Fruit fly (Drosophila melanogaster) whole organism, embryonic: ENCODE results near the gene CG4955.

ENCODE experiments used
- ATbp ChIP-seq: fragments of 200-800 bp; sonication (Bioruptor generic); optimal IDR thresholded peaks from 2 replicates; lab custom pipeline; 2017; ENCODE audit warnings: missing biosample characterization, mild to moderate bottlenecking, missing genetic modification characterization, missing genetic modification reagents
- Bgb ChIP-seq: fragments of 200-800 bp; sonication (Bioruptor generic); IDR thresholded peaks from 2 replicates; pipeline ENCODE4 v1.3.6; 2022; ENCODE audit warnings: missing biosample characterization, missing genetic modification characterization; ENCODE audit not compliant: partially characterized antibody
- CG10209 ChIP-seq: fragments of 200-800 bp; sonication (Bioruptor generic); optimal IDR thresholded peaks from 3 replicates; lab custom pipeline; 2017; ENCODE audit warnings: missing biosample characterization, mild to moderate bottlenecking, missing genetic modification characterization, missing genetic modification reagents
- CG1024 ChIP-seq: fragments of 200-800 bp; sonication (Bioruptor generic); IDR thresholded peaks from 2 replicates; pipeline ENCODE4 v1.3.6; 2022; ENCODE audit warnings: missing biosample characterization, missing genetic modification characterization
- CG10462 ChIP-seq: fragments of 200-800 bp; sonication (Bioruptor generic); optimal IDR thresholded peaks from 2 replicates; lab custom pipeline; 2016; ENCODE audit warnings: missing biosample characterization, missing genetic modification characterization
- CG10654 ChIP-seq: fragments of 200-800 bp; sonication (Bioruptor generic); optimal IDR thresholded peaks from 2 replicates; lab custom pipeline; 2016; ENCODE audit warnings: missing biosample characterization, missing genetic modification characterization
- CG10959 ChIP-seq: fragments of 200-800 bp; sonication (Bioruptor generic); IDR thresholded peaks from 2 replicates; pipeline ENCODE4 v1.3.6; 2022; ENCODE audit warnings: missing biosample characterization, missing genetic modification characterization
- CG10979 ChIP-seq: fragments of 200-800 bp; sonication (Bioruptor generic); optimal IDR thresholded peaks from 2 replicates; lab custom pipeline; 2018; ENCODE audit warnings: missing biosample characterization, mild to moderate bottlenecking, missing genetic modification characterization, moderate library complexity
- CG12299 ChIP-seq: fragments of 200-800 bp; sonication (Bioruptor generic); optimal IDR thresholded peaks from 2 replicates; lab custom pipeline; 2018; ENCODE audit warnings: missing biosample characterization, mild to moderate bottlenecking, missing genetic modification characterization
- CG1233 ChIP-seq: fragments of 200-800 bp; sonication (Bioruptor generic); optimal IDR thresholded peaks from 4 replicates; lab custom pipeline; 2018; ENCODE audit warnings: missing biosample characterization, mild to moderate bottlenecking, missing genetic modification characterization
- CG12391 ChIP-seq: fragments of 200-800 bp; sonication (Bioruptor generic); optimal IDR thresholded peaks from 3 replicates; lab custom pipeline; 2018; ENCODE audit warnings: missing biosample characterization, mild to moderate bottlenecking, missing genetic modification characterization, moderate library complexity
- CG13894 ChIP-seq: fragments of 200-800 bp; sonication (Bioruptor generic); optimal IDR thresholded peaks from 3 replicates; lab custom pipeline; 2018; ENCODE audit warnings: missing biosample characterization, mild to moderate bottlenecking, missing genetic modification characterization, moderate library complexity
- CG14860 ChIP-seq: fragments of 200-800 bp; sonication (Bioruptor generic); IDR thresholded peaks from 3 replicates; pipeline ENCODE4 v1.3.6; 2022; ENCODE audit warnings: missing biosample characterization, missing genetic modification characterization; ENCODE audit not compliant: partially characterized antibody
- CG15269 ChIP-seq: fragments of 200-800 bp; sonication (Bioruptor generic); optimal IDR thresholded peaks from 2 replicates; lab custom pipeline; 2018; ENCODE audit warnings: missing biosample characterization, mild to moderate bottlenecking, missing genetic modification characterization, moderate library complexity
- CG1603 ChIP-seq: fragments of 200-800 bp; sonication (Bioruptor generic); optimal IDR thresholded peaks from 2 replicates; lab custom pipeline; 2019; ENCODE audit warnings: missing biosample characterization, mild to moderate bottlenecking, missing genetic modification characterization, moderate library complexity
- CG1647 ChIP-seq: fragments of 200-800 bp; sonication (Bioruptor generic); optimal IDR thresholded peaks from 3 replicates; lab custom pipeline; 2016; ENCODE audit warnings: missing biosample characterization, missing genetic modification characterization
- CG17359 ChIP-seq: fragments of 200-800 bp; sonication (Bioruptor generic); optimal IDR thresholded peaks from 3 replicates; lab custom pipeline; 2018; ENCODE audit warnings: missing biosample characterization, mild to moderate bottlenecking, missing genetic modification characterization, moderate library complexity
- CG17612 ChIP-seq: fragments of 200-800 bp; sonication (Bioruptor generic); IDR thresholded peaks from 2 replicates; pipeline ENCODE4 v1.3.6; 2022; ENCODE audit warnings: missing biosample characterization, missing genetic modification characterization
- CG2678 ChIP-seq: fragments of 200-800 bp; sonication (Bioruptor generic); optimal IDR thresholded peaks from 3 replicates; lab custom pipeline; 2019; ENCODE audit warnings: missing biosample characterization, mild to moderate bottlenecking, missing genetic modification characterization, moderate library complexity
- CG43689 ChIP-seq: fragments of 200-800 bp; sonication (Bioruptor generic); IDR thresholded peaks from 2 replicates; pipeline ENCODE4 v1.3.6; 2022; ENCODE audit warnings: missing biosample characterization, missing genetic modification characterization
- CG4820 ChIP-seq: fragments of 200-800 bp; sonication (Bioruptor generic); optimal IDR thresholded peaks from 3 replicates; lab custom pipeline; 2016; ENCODE audit warnings: missing biosample characterization, missing genetic modification characterization
- CG6654 ChIP-seq: fragments of 200-800 bp; sonication (Bioruptor generic); optimal IDR thresholded peaks from 2 replicates; lab custom pipeline; 2017; ENCODE audit warnings: missing biosample characterization, mild to moderate bottlenecking, missing genetic modification characterization
- CG6683 ChIP-seq: fragments of 200-800 bp; sonication (Bioruptor generic); optimal IDR thresholded peaks from 2 replicates; lab custom pipeline; 2017; ENCODE audit warnings: missing biosample characterization, mild to moderate bottlenecking, missing genetic modification characterization, missing genetic modification reagents
- CG7839 ChIP-seq: fragments of 200-800 bp; sonication (Bioruptor generic); optimal IDR thresholded peaks from 3 replicates; lab custom pipeline; 2018; ENCODE audit warnings: missing biosample characterization, mild to moderate bottlenecking, missing genetic modification characterization, moderate library complexity
- CG7928 ChIP-seq: fragments of 200-800 bp; sonication (Bioruptor generic); optimal IDR thresholded peaks from 2 replicates; lab custom pipeline; 2017; ENCODE audit warnings: missing biosample characterization, mild to moderate bottlenecking, missing genetic modification characterization
- CG8478 ChIP-seq: fragments of >200 bp; optimal IDR thresholded peaks from 2 replicates; lab custom pipeline; 2018
- CG9797 ChIP-seq: fragments of 200-800 bp; sonication (Bioruptor generic); optimal IDR thresholded peaks from 3 replicates; lab custom pipeline; 2018; ENCODE audit warnings: missing biosample characterization, mild to moderate bottlenecking, missing genetic modification characterization
- CG9932 ChIP-seq: fragments of 200-800 bp; sonication (Bioruptor generic); IDR thresholded peaks from 2 replicates; pipeline ENCODE4 v1.3.6; 2022; ENCODE audit warnings: missing biosample characterization, missing genetic modification characterization
- D19B ChIP-seq: fragments of 200-800 bp; sonication (Bioruptor generic); optimal IDR thresholded peaks from 2 replicates; lab custom pipeline; 2017; ENCODE audit warnings: missing biosample characterization, mild to moderate bottlenecking, missing genetic modification characterization
- Dfd ChIP-seq, 2 experiments: fragments of >200 bp; optimal IDR thresholded peaks; 2 replicates each; lab custom pipeline; 2017; ENCODE audit warnings: missing biosample characterization in 2 of 2, missing genetic modification characterization in 2 of 2
- HLH4C ChIP-seq: fragments of 200-800 bp; sonication (Bioruptor generic); IDR thresholded peaks from 3 replicates; pipeline ENCODE4 v1.3.6; 2022; ENCODE audit warnings: missing biosample characterization, missing genetic modification characterization; ENCODE audit not compliant: partially characterized antibody
- Spps ChIP-seq: fragments of 200-800 bp; sonication (Bioruptor generic); optimal IDR thresholded peaks from 2 replicates; lab custom pipeline; 2018; ENCODE audit warnings: missing biosample characterization, mild to moderate bottlenecking, missing genetic modification characterization
- Ssrp ChIP-seq: fragments of 200-800 bp; sonication (Bioruptor generic); optimal IDR thresholded peaks from 2 replicates; lab custom pipeline; 2018; ENCODE audit warnings: missing biosample characterization, mild to moderate bottlenecking, missing genetic modification characterization, moderate library complexity
- cad ChIP-seq: fragments of >200 bp; optimal IDR thresholded peaks from 2 replicates; lab custom pipeline; 2017; ENCODE audit warnings: missing biosample characterization, missing genetic modification characterization
- eyg ChIP-seq: fragments of 200-800 bp; sonication (Bioruptor generic); optimal IDR thresholded peaks from 3 replicates; lab custom pipeline; 2016; ENCODE audit warnings: missing biosample characterization, missing genetic modification characterization
- fd102C ChIP-seq: fragments of 200-800 bp; sonication (Bioruptor generic); optimal IDR thresholded peaks from 2 replicates; lab custom pipeline; 2018; ENCODE audit warnings: missing biosample characterization, mild to moderate bottlenecking, missing genetic modification characterization, moderate library complexity
- fd3F ChIP-seq: fragments of 200-800 bp; sonication (Bioruptor generic); optimal IDR thresholded peaks from 2 replicates; lab custom pipeline; 2018; ENCODE audit warnings: missing biosample characterization, mild to moderate bottlenecking, missing genetic modification characterization, moderate library complexity
- gcm ChIP-seq: fragments of 200-800 bp; sonication (Bioruptor generic); optimal IDR thresholded peaks from 2 replicates; lab custom pipeline; 2019; ENCODE audit warnings: missing biosample characterization, mild to moderate bottlenecking, missing genetic modification characterization, moderate library complexity
- phol ChIP-seq: fragments of 200-800 bp; sonication (Bioruptor generic); optimal IDR thresholded peaks from 3 replicates; lab custom pipeline; 2018; ENCODE audit warnings: missing biosample characterization, mild to moderate bottlenecking, missing genetic modification characterization, moderate library complexity
- psq ChIP-seq: fragments of 200-800 bp; sonication (Bioruptor generic); optimal IDR thresholded peaks from 2 replicates; lab custom pipeline; 2017; ENCODE audit warnings: missing biosample characterization, missing genetic modification characterization
- sima ChIP-seq: fragments of 200-800 bp; sonication (Bioruptor generic); optimal IDR thresholded peaks from 2 replicates; lab custom pipeline; 2016; ENCODE audit warnings: missing biosample characterization, missing genetic modification characterization
- trem ChIP-seq: fragments of 200-800 bp; optimal IDR thresholded peaks from 3 replicates; lab custom pipeline; 2019; ENCODE audit warnings: missing biosample characterization, mild to moderate bottlenecking, missing genetic modification characterization, moderate library complexity
- zf30C ChIP-seq: fragments of 200-800 bp; sonication (Bioruptor generic); optimal IDR thresholded peaks from 3 replicates; lab custom pipeline; 2018; ENCODE audit warnings: missing biosample characterization, mild to moderate bottlenecking, missing genetic modification characterization
- zfh2 ChIP-seq: fragments of 200-800 bp; sonication (Bioruptor generic); optimal IDR thresholded peaks from 2 replicates; lab custom pipeline; 2016; ENCODE audit warnings: missing biosample characterization, missing genetic modification characterization

The CG4955 gene

DNA sequence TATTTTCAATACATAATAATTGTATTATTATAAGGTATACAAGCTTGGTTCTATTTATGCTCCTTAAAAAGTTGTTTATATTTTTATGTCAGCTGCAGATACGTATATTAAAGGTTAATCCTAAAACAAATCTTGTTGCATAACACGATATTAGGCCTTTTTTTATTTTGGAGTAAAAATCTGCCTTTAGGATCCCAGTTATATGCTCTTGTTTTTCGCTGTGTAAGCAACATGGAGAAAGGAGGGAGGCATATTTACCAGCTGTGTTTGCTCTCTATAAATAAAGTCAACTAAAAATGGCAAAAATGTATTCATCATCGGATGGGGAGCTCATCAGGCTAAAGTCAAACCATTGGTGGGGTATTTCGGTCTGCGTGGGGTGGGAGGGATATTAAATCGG, 40.4 kb downstream of the CG4955 start (continued):
- TF ChIP-seq fd3F: no peak
- no peak for TF ChIP-seq CG1603
- no peak for TF ChIP-seq CG6683 (GFP tag; lab: Kevin White, UChicago)
- TF ChIP-seq CG1233: peak; percentile 16
- peak; percentile 7 for TF ChIP-seq D19B (GFP tag; lab: Kevin White, UChicago)
- TF ChIP-seq CG6654 (GFP tag; lab: Kevin White, UChicago): no peak
- TF ChIP-seq CG14860: no peak
- TF ChIP-seq Ssrp (tag; lab: Kevin White, UChicago): peak; percentile 37
- TF ChIP-seq zf30C: peak; percentile 8
- no peak for TF ChIP-seq CG17612 (GFP tag; lab: Robert Waterston, UW)
- no peak for TF ChIP-seq CG9797
- no peak for TF ChIP-seq cad
- TF ChIP-seq gcm: peak; percentile 37
- peak; percentile 40 for TF ChIP-seq CG12391 (tag; lab: Kevin White, UChicago)
- peak; percentile 2 for TF ChIP-seq ATbp
- TF ChIP-seq CG8478 (lab: Kevin White, UChicago): no peak
- TF ChIP-seq CG10979: peak; percentile 29
- no peak for TF ChIP-seq CG43689 (GFP tag; lab: Robert Waterston, UW)
- no peak for TF ChIP-seq fd102C (GFP tag; lab: Kevin White, UChicago)
- TF ChIP-seq CG9932 (GFP tag; lab: Robert Waterston, UW): no peak
- TF ChIP-seq CG7839 (tag; lab: Kevin White, UChicago): peak; percentile 36
- TF ChIP-seq CG15269 (tag; lab: Kevin White, UChicago): peak; percentile 51
- no peak for TF ChIP-seq CG10654 (GFP tag; lab: Kevin White, UChicago)
- peak; percentile 47 for TF ChIP-seq CG2678 (tag; lab: Kevin White, UChicago)
- TF ChIP-seq CG17359 (tag; lab: Kevin White, UChicago): peak; percentile 2
- no peak for TF ChIP-seq CG1647 (GFP tag; lab: Kevin White, UChicago)
- TF ChIP-seq CG1024 (GFP tag; lab: Robert Waterston, UW): no peak
- TF ChIP-seq CG10462: no peak
- no peak for TF ChIP-seq CG4820 (GFP tag; lab: Kevin White, UChicago)
- no peak for TF ChIP-seq CG10959 (GFP tag; lab: Robert Waterston, UW)
- TF ChIP-seq Dfd (GFP tag; optimal IDR thresholded peaks at IDR 0.05; lab: Kevin White, UChicago): no peak
- peak; percentile 51 for TF ChIP-seq phol (tag; lab: Kevin White, UChicago)
- TF ChIP-seq psq: no peak
- peak; percentile 14 for TF ChIP-seq trem (tag; lab: Kevin White, UChicago)
- no peak for TF ChIP-seq zfh2 (GFP tag; lab: Kevin White, UChicago)
- no peak for TF ChIP-seq sima (GFP tag; lab: Kevin White, UChicago)
- TF ChIP-seq CG7928 (GFP tag; lab: Kevin White, UChicago): no peak
- no peak for TF ChIP-seq eyg (GFP tag; lab: Kevin White, UChicago)
- TF ChIP-seq Spps (tag; lab: Kevin White, UChicago): no peak
- TF ChIP-seq Bgb (GFP tag; lab: Robert Waterston, UW): no peak
- no peak for TF ChIP-seq CG13894 (tag; lab: Kevin White, UChicago)
- peak; percentile 5 for TF ChIP-seq CG10209 (GFP tag; lab: Kevin White, UChicago)
- TF ChIP-seq CG12299 (tag; lab: Kevin White, UChicago): no peak
- TF ChIP-seq HLH4C (GFP tag; lab: Robert Waterston, UW): no peak
